Worm (Caenorhabditis elegans): ENCODE data around the gene ndua-5.

ce11 chrIV:9485972-9486371 lies 38.7 kb downstream of the ndua-5 start, which contains the start of gene sru-2:
- TF ChIP-seq lin-39 (tag; optimal IDR thresholded peaks at IDR 0.05) = no peak
- no peak for TF ChIP-seq sptf-1 (tag; optimal IDR thresholded peaks at IDR 0.05)
- TF ChIP-seq skn-1 (tag; optimal IDR thresholded peaks at IDR 0.05) = no peak

Data from whole organism, L1 larva.